Worm (Caenorhabditis elegans) whole organism, young adult: ENCODE measurements around the gene C36B7.3.
A peak's percentile ranks its signal among the peaks of the same experiment; 100 is the strongest.

Experiments
- B0019.2 ChIP-seq: fragments of 200-800 bp; sonication (Bioruptor generic); conservative IDR thresholded peaks from 2 replicates; pipeline ENCODE4 v1.3.6; 2022; ENCODE audit warnings: missing genetic modification reagents, missing genetic modification characterization, missing compliant biosample characterization
- B0336.3 ChIP-seq: fragments of 200-800 bp; sonication (Bioruptor generic); IDR thresholded peaks from 2 replicates; pipeline ENCODE4 v1.3.6; 2022; ENCODE audit warnings: missing genetic modification characterization, missing compliant biosample characterization
- F57C9.4 ChIP-seq: sonication (generic microtip); optimal IDR thresholded peaks from 2 replicates; lab custom pipeline; 2017; ENCODE audit warnings: mild to moderate bottlenecking, missing genetic modification characterization, missing compliant biosample characterization
- K11D2.4 ChIP-seq: fragments of 200-800 bp; sonication (Bioruptor generic); IDR thresholded peaks from 2 replicates; pipeline ENCODE4 v1.3.6; 2022; ENCODE audit warnings: missing genetic modification reagents, missing genetic modification characterization, missing compliant biosample characterization
- T07F8.4 ChIP-seq: sonication (generic microtip); optimal IDR thresholded peaks from 2 replicates; lab custom pipeline; 2016; ENCODE audit warnings: mild to moderate bottlenecking, missing genetic modification characterization, moderate library complexity, missing compliant biosample characterization
- Y79H2A.3 ChIP-seq: fragments of 200-800 bp; sonication (Bioruptor generic); conservative IDR thresholded peaks from 2 replicates; pipeline ENCODE4 v1.3.6; 2022; ENCODE audit warnings: missing genetic modification reagents, missing genetic modification characterization, missing compliant biosample characterization
- Y95B8A.8 ChIP-seq: fragments of 200-800 bp; sonication (Bioruptor generic); IDR thresholded peaks from 2 replicates; pipeline ENCODE4 v1.3.6; 2022; ENCODE audit warnings: missing genetic modification reagents, missing genetic modification characterization, missing compliant biosample characterization
- ama-1 ChIP-seq, 3 experiments: fragments of 150-350 bp in 1 of 3; sonication (generic microtip) in 2 of 3; optimal IDR thresholded peaks; 2 replicates each; lab custom pipeline; 2014 to 2018; ENCODE audit warnings: missing biosample characterization in 2 of 3, missing genetic modification characterization in 2 of 3, missing genetic modification reagents in 2 of 3
- athp-1 ChIP-seq: sonication (generic microtip); optimal IDR thresholded peaks from 2 replicates; lab custom pipeline; 2017; ENCODE audit warnings: mild to moderate bottlenecking, missing genetic modification characterization, missing compliant biosample characterization
- attf-3 ChIP-seq: fragments of 200-800 bp; sonication (Bioruptor generic); conservative IDR thresholded peaks from 2 replicates; pipeline ENCODE4 v1.3.6; 2022; ENCODE audit warnings: missing genetic modification reagents, missing genetic modification characterization, missing compliant biosample characterization
- bed-1 ChIP-seq: fragments of 200-800 bp; sonication (Bioruptor generic); IDR thresholded peaks from 2 replicates; pipeline ENCODE4 v1.3.6; 2022; ENCODE audit warnings: missing genetic modification reagents, missing genetic modification characterization, missing compliant biosample characterization
- chd-7 ChIP-seq: sonication (generic microtip); optimal IDR thresholded peaks from 2 replicates; lab custom pipeline; 2016; ENCODE audit warnings: mild to moderate bottlenecking, missing genetic modification characterization, moderate library complexity, missing compliant biosample characterization
- dox-1 ChIP-seq: fragments of 200-800 bp; sonication (Bioruptor generic); IDR thresholded peaks from 2 replicates; pipeline ENCODE4 v1.3.6; 2022; ENCODE audit warnings: missing genetic modification reagents, missing genetic modification characterization, missing compliant biosample characterization
- fkh-3 ChIP-seq: sonication (generic microtip); optimal IDR thresholded peaks from 2 replicates; lab custom pipeline; 2016; ENCODE audit warnings: mild to moderate bottlenecking, missing genetic modification characterization, missing compliant biosample characterization
- gei-17 ChIP-seq: fragments of 200-800 bp; sonication (Bioruptor generic); optimal IDR thresholded peaks from 2 replicates; lab custom pipeline; 2018; ENCODE audit warnings: mild to moderate bottlenecking, missing genetic modification characterization, missing compliant biosample characterization
- him-1 ChIP-seq: sonication (generic microtip); optimal IDR thresholded peaks from 2 replicates; lab custom pipeline; 2016; ENCODE audit warnings: missing genotype, missing genetic modification reagents, missing genetic modification characterization, missing compliant biosample characterization
- hmg-20 ChIP-seq: fragments of 200-800 bp; sonication (Bioruptor generic); IDR thresholded peaks from 2 replicates; pipeline ENCODE4 v1.3.6; 2022; ENCODE audit warnings: missing genetic modification reagents, missing genetic modification characterization, missing compliant biosample characterization
- hrde-1 ChIP-seq: sonication (generic microtip); optimal IDR thresholded peaks from 2 replicates; lab custom pipeline; 2016; ENCODE audit warnings: missing genetic modification characterization, mild to moderate bottlenecking, missing compliant biosample characterization, moderate library complexity, missing genotype, missing genetic modification reagents, borderline replicate concordance
- lag-1 ChIP-seq: fragments of 200-800 bp; sonication (Bioruptor generic); IDR thresholded peaks from 2 replicates; pipeline ENCODE4 v1.3.6; 2022; ENCODE audit warnings: missing genetic modification reagents, missing genetic modification characterization, missing compliant biosample characterization
- lin-54 ChIP-seq: fragments of 200-800 bp; sonication (Bioruptor generic); optimal IDR thresholded peaks from 2 replicates; lab custom pipeline; 2018; ENCODE audit warnings: mild to moderate bottlenecking, missing genetic modification characterization, missing compliant biosample characterization
- lir-1 ChIP-seq: fragments of 200-800 bp; sonication (Bioruptor generic); conservative IDR thresholded peaks from 2 replicates; pipeline ENCODE4 v1.3.6; 2022; ENCODE audit warnings: missing genetic modification reagents, missing genetic modification characterization, missing compliant biosample characterization
- madf-10 ChIP-seq: sonication (generic microtip); optimal IDR thresholded peaks from 2 replicates; lab custom pipeline; 2016; ENCODE audit warnings: mild to moderate bottlenecking, missing genetic modification characterization, missing compliant biosample characterization
- nhr-120 ChIP-seq: fragments of 200-800 bp; sonication (Bioruptor generic); IDR thresholded peaks from 2 replicates; pipeline ENCODE4 v1.3.6; 2022; ENCODE audit warnings: missing genetic modification characterization, missing compliant biosample characterization
- nhr-80 ChIP-seq: sonication (generic microtip); optimal IDR thresholded peaks from 2 replicates; lab custom pipeline; 2016; ENCODE audit warnings: missing genetic modification characterization, missing compliant biosample characterization
- nhr-90 ChIP-seq: sonication (generic microtip); optimal IDR thresholded peaks from 2 replicates; lab custom pipeline; 2016; ENCODE audit warnings: missing genotype, mild to moderate bottlenecking, missing genetic modification characterization, missing compliant biosample characterization
- rpc-1 ChIP-seq, 2 experiments: fragments of 150-350 bp in 1 of 2; sonication (generic microtip) in 1 of 2; optimal IDR thresholded peaks; 2 replicates each; lab custom pipeline; 2014 to 2018; ENCODE audit warnings: missing biosample characterization in 1 of 2, missing genetic modification characterization in 1 of 2, missing genetic modification reagents in 1 of 2, missing genotype in 1 of 2
- sea-2 ChIP-seq: fragments of 200-800 bp; sonication (Bioruptor generic); IDR thresholded peaks from 2 replicates; pipeline ENCODE4 v1.3.6; 2022; ENCODE audit warnings: missing genetic modification characterization, missing compliant biosample characterization
- unc-130 ChIP-seq: sonication (generic microtip); optimal IDR thresholded peaks from 2 replicates; lab custom pipeline; 2016; ENCODE audit warnings: missing genetic modification reagents, missing genetic modification characterization, missing compliant biosample characterization
- zim-3 ChIP-seq: sonication (generic microtip); optimal IDR thresholded peaks from 2 replicates; lab custom pipeline; 2017; ENCODE audit warnings: mild to moderate bottlenecking, missing genetic modification characterization, moderate library complexity, missing compliant biosample characterization

C36B7.3 gene

DNA sequence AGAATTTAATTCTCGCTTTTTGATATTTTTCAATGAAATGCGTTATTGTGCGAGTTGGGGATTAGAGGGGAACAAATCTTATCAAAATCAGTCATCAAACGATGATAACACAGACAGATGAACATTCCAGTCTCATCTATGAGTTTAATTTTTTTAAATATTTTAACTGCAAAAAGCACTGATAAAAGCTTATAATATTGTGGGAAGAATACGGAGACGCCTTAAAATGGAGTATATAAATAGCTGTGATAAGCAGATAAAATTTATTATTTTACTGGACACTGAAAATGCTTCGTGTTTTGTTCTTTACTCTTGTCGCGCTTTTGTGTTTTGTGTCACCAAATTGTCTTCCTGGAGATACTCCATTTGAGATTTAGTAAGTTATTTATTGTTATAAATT, 38.0 kb downstream of the C36B7.3 start, which contains the start of gene clec-86:
clec-86 (plus strand) TSS at position 262 of the 400 bp plus-strand sequence.
- TF ChIP-seq Y79H2A.3 (no peak), chd-7 (tag; lab: Kevin White, UChicago) (no peak), sea-2 (GFP tag; lab: Robert Waterston, UW) (no peak), nhr-80 (tag; lab: Kevin White, UChicago) (peak; percentile 18), him-1 (tag; lab: Kevin White, UChicago) (no peak)

DNA sequence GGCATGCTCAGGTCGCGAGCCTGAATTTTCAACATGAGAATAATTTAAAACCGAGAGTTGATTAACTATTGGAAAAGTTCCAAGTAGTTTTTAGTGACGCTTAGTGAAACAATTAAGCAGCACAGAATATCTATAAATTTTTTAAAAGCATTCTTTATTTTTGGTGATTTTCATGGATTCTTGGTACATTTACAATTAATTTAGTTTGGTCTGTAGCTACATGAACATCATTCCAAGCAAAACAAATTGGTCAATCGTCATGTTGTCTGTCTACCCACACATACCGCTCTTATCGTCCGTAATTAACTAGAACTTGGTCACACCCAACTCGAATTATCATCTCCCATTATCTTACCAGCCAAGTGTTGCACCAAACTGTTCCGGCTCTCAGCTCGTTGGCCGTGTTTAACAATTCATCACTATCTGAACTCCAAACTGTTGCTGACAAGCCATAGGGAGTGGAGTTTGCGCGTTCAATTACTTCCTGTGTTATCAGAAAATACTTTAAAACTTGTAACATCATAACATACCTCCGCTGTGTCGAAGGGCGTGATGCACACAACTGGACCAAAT, 39.2 kb downstream of the C36B7.3 start:
- no peak for TF ChIP-seq unc-130 (GFP tag; lab: Kevin White, UChicago)
- no peak for TF ChIP-seq K11D2.4
- TF ChIP-seq bed-1 (GFP tag; lab: Robert Waterston, UW) = 0 out of 2 replicates have a peak, but pooled peaks have one; percentile 62
- TF ChIP-seq nhr-90 = no peak
- no peak for TF ChIP-seq madf-10 (tag; lab: Kevin White, UChicago)
- no peak for TF ChIP-seq lir-1 (GFP tag; lab: Robert Waterston, UW)

DNA sequence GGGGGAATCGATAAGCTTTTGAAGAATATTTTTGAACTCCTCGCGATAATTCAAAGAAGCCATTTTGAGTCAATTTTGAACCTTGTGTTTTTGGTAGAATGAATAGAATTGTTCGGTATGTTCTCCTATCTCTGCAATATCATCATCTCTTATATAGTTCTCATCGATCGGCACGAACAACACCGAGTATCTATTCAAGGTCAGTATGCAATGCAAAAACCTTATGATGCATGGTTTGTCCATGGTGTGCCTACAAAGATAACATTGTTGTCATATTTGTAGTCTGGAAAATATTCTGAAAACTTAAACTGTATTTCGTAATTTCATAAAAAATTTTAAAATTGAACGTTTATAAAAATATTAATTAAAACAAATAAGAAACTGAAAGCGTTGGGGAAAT, 41.9 kb downstream of the C36B7.3 start, which contains the start of gene alh-10:
alh-10 (minus strand) TSS at position 127 of the 400 bp plus-strand sequence.
- TF ChIP-seq nhr-80 (tag; lab: Kevin White, UChicago) = peak; percentile 6
- no peak for TF ChIP-seq athp-1

DNA sequence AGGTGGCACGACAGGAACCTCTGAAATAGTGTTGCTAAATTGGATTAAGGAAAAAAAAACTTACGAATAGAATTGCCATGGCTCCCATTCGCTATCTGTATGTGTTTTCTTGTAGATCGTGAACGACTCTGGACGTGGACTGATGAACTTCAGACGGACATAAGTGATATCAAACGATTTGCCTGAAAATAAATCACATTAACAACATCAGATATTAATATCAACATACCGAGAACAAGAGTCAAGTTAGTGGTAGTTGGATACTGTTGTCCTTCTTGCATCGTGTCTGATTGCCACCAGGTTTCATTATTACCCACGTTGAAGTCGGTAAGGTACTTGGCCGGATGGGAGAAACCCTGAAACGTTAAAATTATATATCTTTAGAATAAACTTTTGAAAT, 48.1 kb downstream of the C36B7.3 start:
- TF ChIP-seq lin-54 (GFP tag; lab: Kevin White, UChicago) = no peak
- no peak for TF ChIP-seq B0019.2 (GFP tag; lab: Robert Waterston, UW)

DNA sequence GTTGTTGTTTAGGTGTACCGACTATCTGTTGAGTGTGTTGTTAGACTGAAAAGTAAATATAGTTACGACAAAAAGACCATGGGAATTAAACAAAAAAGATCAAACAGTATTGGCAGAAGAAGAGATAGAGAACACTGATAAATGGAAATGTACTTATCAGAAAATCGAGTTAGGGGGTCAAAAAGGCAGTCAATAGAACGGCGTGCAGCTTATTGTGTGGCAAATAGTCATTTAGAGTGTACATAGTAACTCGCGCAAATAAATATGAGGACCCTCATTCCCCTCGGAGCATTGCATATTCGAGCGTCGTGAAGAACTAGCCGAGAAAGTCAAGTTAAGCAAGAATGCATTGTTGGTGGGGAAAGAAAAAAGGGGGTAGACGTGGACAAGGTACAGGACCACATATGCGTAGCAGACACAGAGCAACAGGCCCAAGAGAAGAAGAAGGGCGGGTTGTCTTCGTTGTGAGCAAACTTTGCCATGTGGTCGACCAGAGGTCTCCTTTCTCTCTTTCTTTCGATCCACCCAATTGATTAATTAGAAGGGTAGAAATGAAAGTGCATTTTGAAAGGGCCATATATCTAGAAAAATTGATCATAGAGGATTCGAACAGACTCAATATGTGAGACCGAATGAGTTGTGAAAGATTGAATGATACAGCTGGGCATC, 49.7 kb downstream of the C36B7.3 start, which contains the start of gene lam-2:
lam-2 (minus strand) TSS at position 51 of the 669 bp plus-strand sequence.
- TF ChIP-seq nhr-120 (GFP tag; lab: Robert Waterston, UW) (no peak), dox-1 (no peak), attf-3 (no peak), zim-3 (no peak), ama-1 (optimal IDR thresholded peaks at IDR 0.05; lab: Kevin White, UChicago) (no peak), ama-1 (GFP tag; optimal IDR thresholded peaks at IDR 0.05; lab: Kevin White, UChicago) (no peak), lag-1 (no peak), hrde-1 (tag; lab: Kevin White, UChicago) (no peak), Y95B8A.8 (GFP tag; lab: Robert Waterston, UW) (no peak), hmg-20 (GFP tag; lab: Robert Waterston, UW) (no peak), T07F8.4 (no peak), fkh-3 (tag; lab: Kevin White, UChicago) (no peak), gei-17 (GFP tag; lab: Kevin White, UChicago) (no peak), F57C9.4 (tag; lab: Kevin White, UChicago) (no peak), B0336.3 (GFP tag; lab: Robert Waterston, UW) (no peak), rpc-1 (optimal IDR thresholded peaks at IDR 0.05; lab: Kevin White, UChicago) (no peak), rpc-1 (tag; optimal IDR thresholded peaks at IDR 0.05; lab: Kevin White, UChicago) (no peak)
- TF ChIP-seq, all 124 proteins: peak for 0
